Fruit fly (Drosophila melanogaster) whole organism, embryonic: ENCODE measurements around the gene Prx4.

Source experiments
- Atf-2 ChIP-seq: fragments of 200-800 bp; sonication (Bioruptor generic); optimal IDR thresholded peaks from 2 replicates; lab custom pipeline; 2016; ENCODE audit warnings: missing biosample characterization, missing genetic modification characterization
- Bdp1 ChIP-seq: fragments of 200-800 bp; sonication (Bioruptor generic); optimal IDR thresholded peaks from 3 replicates; lab custom pipeline; 2016; ENCODE audit warnings: missing biosample characterization, missing genetic modification characterization
- BtbVII ChIP-seq: fragments of 200-800 bp; sonication (Bioruptor generic); optimal IDR thresholded peaks from 3 replicates; lab custom pipeline; 2017; ENCODE audit warnings: missing biosample characterization, mild to moderate bottlenecking, missing genetic modification characterization
- CG10147 ChIP-seq: fragments of 200-800 bp; sonication (Bioruptor generic); optimal IDR thresholded peaks from 2 replicates; lab custom pipeline; 2019; ENCODE audit warnings: missing biosample characterization, mild to moderate bottlenecking, missing genetic modification characterization, moderate library complexity
- CG10267 ChIP-seq: fragments of 200-800 bp; sonication (Bioruptor generic); optimal IDR thresholded peaks from 2 replicates; lab custom pipeline; 2018; ENCODE audit warnings: missing biosample characterization, mild to moderate bottlenecking, missing genetic modification characterization, moderate library complexity
- CG10321 ChIP-seq: fragments of 200-800 bp; sonication (Bioruptor generic); IDR thresholded peaks from 2 replicates; pipeline ENCODE4 v1.3.6; 2022; ENCODE audit warnings: missing biosample characterization, missing genetic modification characterization
- CG11696 ChIP-seq: fragments of 200-800 bp; sonication (Bioruptor generic); IDR thresholded peaks from 2 replicates; pipeline ENCODE4 v1.3.6; 2022; ENCODE audit warnings: missing biosample characterization, missing genetic modification characterization
- CG12942 ChIP-seq: fragments of 200-800 bp; sonication (Bioruptor generic); optimal IDR thresholded peaks from 3 replicates; lab custom pipeline; 2016; ENCODE audit warnings: missing biosample characterization, missing genetic modification characterization
- CG13894 ChIP-seq: fragments of 200-800 bp; sonication (Bioruptor generic); optimal IDR thresholded peaks from 3 replicates; lab custom pipeline; 2018; ENCODE audit warnings: missing biosample characterization, mild to moderate bottlenecking, missing genetic modification characterization, moderate library complexity
- CG1603 ChIP-seq: fragments of 200-800 bp; sonication (Bioruptor generic); optimal IDR thresholded peaks from 2 replicates; lab custom pipeline; 2019; ENCODE audit warnings: missing biosample characterization, mild to moderate bottlenecking, missing genetic modification characterization, moderate library complexity
- CG1647 ChIP-seq: fragments of 200-800 bp; sonication (Bioruptor generic); optimal IDR thresholded peaks from 3 replicates; lab custom pipeline; 2016; ENCODE audit warnings: missing biosample characterization, missing genetic modification characterization
- CG16779 ChIP-seq: fragments of 200-800 bp; sonication (Bioruptor generic); IDR thresholded peaks from 2 replicates; pipeline ENCODE4 v1.3.6; 2022; ENCODE audit warnings: missing biosample characterization, missing genetic modification characterization
- CG2202 ChIP-seq: fragments of 200-800 bp; sonication (Bioruptor generic); optimal IDR thresholded peaks from 2 replicates; lab custom pipeline; 2018; ENCODE audit warnings: missing biosample characterization, mild to moderate bottlenecking, missing genetic modification characterization
- CG34224 ChIP-seq: fragments of 200-800 bp; sonication (Bioruptor generic); IDR thresholded peaks from 3 replicates; pipeline ENCODE4 v1.3.6; 2022; ENCODE audit warnings: missing biosample characterization, missing genetic modification characterization; ENCODE audit not compliant: partially characterized antibody
- CG34422 ChIP-seq: fragments of 200-800 bp; sonication (Bioruptor generic); IDR thresholded peaks from 3 replicates; pipeline ENCODE4 v1.3.6; 2022; ENCODE audit warnings: missing biosample characterization, missing genetic modification characterization
- CG4360 ChIP-seq: fragments of 200-800 bp; sonication (Bioruptor generic); IDR thresholded peaks from 2 replicates; pipeline ENCODE4 v1.3.6; 2022; ENCODE audit warnings: missing biosample characterization, missing genetic modification characterization
- CG4424 ChIP-seq: fragments of 200-800 bp; sonication (Bioruptor generic); optimal IDR thresholded peaks from 3 replicates; lab custom pipeline; 2016; ENCODE audit warnings: missing biosample characterization, missing genetic modification characterization
- CG4854 ChIP-seq: fragments of 200-800 bp; sonication (Bioruptor generic); optimal IDR thresholded peaks from 2 replicates; lab custom pipeline; 2016; ENCODE audit warnings: missing biosample characterization, missing genetic modification characterization, inconsistent platforms
- CG5180 ChIP-seq: fragments of 200-800 bp; sonication (Bioruptor generic); optimal IDR thresholded peaks from 3 replicates; lab custom pipeline; 2017; ENCODE audit warnings: missing biosample characterization, missing genetic modification characterization, mild to moderate bottlenecking, moderate library complexity, missing genetic modification reagents
- CG5245 ChIP-seq: fragments of 200-800 bp; sonication (Bioruptor generic); optimal IDR thresholded peaks from 3 replicates; lab custom pipeline; 2016; ENCODE audit warnings: missing biosample characterization, missing genetic modification characterization
- CG6654 ChIP-seq: fragments of 200-800 bp; sonication (Bioruptor generic); optimal IDR thresholded peaks from 2 replicates; lab custom pipeline; 2017; ENCODE audit warnings: missing biosample characterization, mild to moderate bottlenecking, missing genetic modification characterization
- CG8388 ChIP-seq: fragments of 200-800 bp; sonication (Bioruptor generic); optimal IDR thresholded peaks from 2 replicates; lab custom pipeline; 2019; ENCODE audit warnings: missing biosample characterization, mild to moderate bottlenecking, missing genetic modification characterization, moderate library complexity
- CG8478 ChIP-seq: fragments of >200 bp; optimal IDR thresholded peaks from 2 replicates; lab custom pipeline; 2018
- CG9437 ChIP-seq: fragments of 200-800 bp; sonication (Bioruptor generic); optimal IDR thresholded peaks from 2 replicates; lab custom pipeline; 2018; ENCODE audit warnings: missing biosample characterization, mild to moderate bottlenecking, missing genetic modification characterization
- CG9932 ChIP-seq: fragments of 200-800 bp; sonication (Bioruptor generic); IDR thresholded peaks from 2 replicates; pipeline ENCODE4 v1.3.6; 2022; ENCODE audit warnings: missing biosample characterization, missing genetic modification characterization
- E2f2 ChIP-seq: fragments of 200-800 bp; sonication (Bioruptor generic); IDR thresholded peaks from 2 replicates; pipeline ENCODE4 v1.3.6; 2022; ENCODE audit warnings: missing biosample characterization, missing genetic modification characterization
- ERR ChIP-seq: fragments of 200-800 bp; sonication (Bioruptor generic); optimal IDR thresholded peaks from 2 replicates; lab custom pipeline; 2016; ENCODE audit warnings: missing biosample characterization, missing genetic modification characterization
- Fer1 ChIP-seq: fragments of 200-800 bp; sonication (Bioruptor generic); optimal IDR thresholded peaks from 2 replicates; lab custom pipeline; 2017; ENCODE audit warnings: missing biosample characterization, mild to moderate bottlenecking, missing genetic modification characterization
- HLH4C ChIP-seq: fragments of 200-800 bp; sonication (Bioruptor generic); IDR thresholded peaks from 3 replicates; pipeline ENCODE4 v1.3.6; 2022; ENCODE audit warnings: missing biosample characterization, missing genetic modification characterization; ENCODE audit not compliant: partially characterized antibody
- HLHmδ ChIP-seq: fragments of 200-800 bp; sonication (Bioruptor generic); optimal IDR thresholded peaks from 2 replicates; lab custom pipeline; 2018; ENCODE audit warnings: missing biosample characterization, mild to moderate bottlenecking, missing genetic modification characterization, moderate library complexity
- HmgD ChIP-seq: fragments of 200-800 bp; sonication (Bioruptor generic); optimal IDR thresholded peaks from 3 replicates; lab custom pipeline; 2016; ENCODE audit warnings: missing biosample characterization, missing genetic modification characterization
- Kr ChIP-seq: fragments of 200-800 bp; sonication (Bioruptor generic); optimal IDR thresholded peaks from 2 replicates; lab custom pipeline; 2017; ENCODE audit warnings: missing biosample characterization, mild to moderate bottlenecking, missing genetic modification characterization
- MESR4 ChIP-seq: fragments of 200-800 bp; sonication (Bioruptor generic); optimal IDR thresholded peaks from 2 replicates; lab custom pipeline; 2018; ENCODE audit warnings: missing biosample characterization, mild to moderate bottlenecking, missing genetic modification characterization, moderate library complexity
- Mad ChIP-seq: fragments of 200-800 bp; sonication (Bioruptor generic); optimal IDR thresholded peaks from 2 replicates; lab custom pipeline; 2016; ENCODE audit warnings: missing biosample characterization, missing genetic modification characterization
- NC2α ChIP-seq: fragments of 200-800 bp; sonication (Bioruptor generic); optimal IDR thresholded peaks from 2 replicates; lab custom pipeline; 2016; ENCODE audit warnings: missing biosample characterization, missing genetic modification characterization
- Nf-YB ChIP-seq: fragments of 200-800 bp; sonication (Bioruptor generic); optimal IDR thresholded peaks from 3 replicates; lab custom pipeline; 2019; ENCODE audit warnings: missing biosample characterization, mild to moderate bottlenecking, missing genetic modification characterization, moderate library complexity
- Ptx1 ChIP-seq: fragments of 200-800 bp; sonication (Bioruptor generic); IDR thresholded peaks from 2 replicates; pipeline ENCODE4 v1.3.6; 2022; ENCODE audit warnings: missing biosample characterization, missing genetic modification characterization
- ac ChIP-seq: fragments of 200-800 bp; sonication (Bioruptor generic); optimal IDR thresholded peaks from 3 replicates; lab custom pipeline; 2017; ENCODE audit warnings: missing biosample characterization, mild to moderate bottlenecking, missing genetic modification characterization
- chif ChIP-seq, 2 experiments: fragments of 200-800 bp; sonication (Bioruptor generic); optimal IDR thresholded peaks; 3 replicates each; lab custom pipeline; 2016; ENCODE audit warnings: missing biosample characterization in 2 of 2, missing genetic modification characterization in 2 of 2
- corto ChIP-seq: fragments of 200-800 bp; sonication (Bioruptor generic); optimal IDR thresholded peaks from 2 replicates; lab custom pipeline; 2016; ENCODE audit warnings: missing biosample characterization, mild to moderate bottlenecking, missing genetic modification characterization, moderate library complexity
- crc ChIP-seq: fragments of 200-800 bp; sonication (Bioruptor generic); optimal IDR thresholded peaks from 2 replicates; lab custom pipeline; 2016; ENCODE audit warnings: missing biosample characterization, missing genetic modification characterization
- dimm ChIP-seq: fragments of 200-800 bp; sonication (Bioruptor generic); IDR thresholded peaks from 2 replicates; pipeline ENCODE4 v1.3.6; 2022; ENCODE audit warnings: missing biosample characterization, missing genetic modification characterization
- fu2 ChIP-seq: fragments of 200-800 bp; sonication (Bioruptor generic); optimal IDR thresholded peaks from 2 replicates; lab custom pipeline; 2016; ENCODE audit warnings: missing biosample characterization, missing genetic modification characterization
- gsb-n ChIP-seq: fragments of 200-800 bp; sonication (Bioruptor generic); optimal IDR thresholded peaks from 3 replicates; lab custom pipeline; 2018; ENCODE audit warnings: missing biosample characterization, mild to moderate bottlenecking, missing genetic modification characterization
- mam ChIP-seq: fragments of 200-800 bp; sonication (Bioruptor generic); optimal IDR thresholded peaks from 3 replicates; lab custom pipeline; 2016; ENCODE audit warnings: missing biosample characterization, missing genetic modification characterization
- nmo ChIP-seq: fragments of 200-800 bp; sonication (Bioruptor generic); optimal IDR thresholded peaks from 2 replicates; lab custom pipeline; 2018; ENCODE audit warnings: missing biosample characterization, mild to moderate bottlenecking, missing genetic modification characterization, moderate library complexity
- sens-2 ChIP-seq: fragments of 200-800 bp; sonication (Bioruptor generic); IDR thresholded peaks from 2 replicates; pipeline ENCODE4 v1.3.6; 2022; ENCODE audit warnings: missing biosample characterization, missing genetic modification characterization
- sim ChIP-seq: fragments of 200-800 bp; sonication (Bioruptor generic); IDR thresholded peaks from 2 replicates; pipeline ENCODE4 v1.3.6; 2022; ENCODE audit warnings: missing biosample characterization, missing genetic modification characterization
- toy ChIP-seq: fragments of 200-800 bp; sonication (Bioruptor generic); IDR thresholded peaks from 2 replicates; pipeline ENCODE4 v1.3.6; 2022; ENCODE audit warnings: missing biosample characterization, missing genetic modification characterization
- z ChIP-seq: fragments of 200-800 bp; sonication (Bioruptor generic); IDR thresholded peaks from 3 replicates; pipeline ENCODE4 v1.3.6; 2022; ENCODE audit warnings: missing biosample characterization, missing genetic modification characterization

Prx4 gene

DNA sequence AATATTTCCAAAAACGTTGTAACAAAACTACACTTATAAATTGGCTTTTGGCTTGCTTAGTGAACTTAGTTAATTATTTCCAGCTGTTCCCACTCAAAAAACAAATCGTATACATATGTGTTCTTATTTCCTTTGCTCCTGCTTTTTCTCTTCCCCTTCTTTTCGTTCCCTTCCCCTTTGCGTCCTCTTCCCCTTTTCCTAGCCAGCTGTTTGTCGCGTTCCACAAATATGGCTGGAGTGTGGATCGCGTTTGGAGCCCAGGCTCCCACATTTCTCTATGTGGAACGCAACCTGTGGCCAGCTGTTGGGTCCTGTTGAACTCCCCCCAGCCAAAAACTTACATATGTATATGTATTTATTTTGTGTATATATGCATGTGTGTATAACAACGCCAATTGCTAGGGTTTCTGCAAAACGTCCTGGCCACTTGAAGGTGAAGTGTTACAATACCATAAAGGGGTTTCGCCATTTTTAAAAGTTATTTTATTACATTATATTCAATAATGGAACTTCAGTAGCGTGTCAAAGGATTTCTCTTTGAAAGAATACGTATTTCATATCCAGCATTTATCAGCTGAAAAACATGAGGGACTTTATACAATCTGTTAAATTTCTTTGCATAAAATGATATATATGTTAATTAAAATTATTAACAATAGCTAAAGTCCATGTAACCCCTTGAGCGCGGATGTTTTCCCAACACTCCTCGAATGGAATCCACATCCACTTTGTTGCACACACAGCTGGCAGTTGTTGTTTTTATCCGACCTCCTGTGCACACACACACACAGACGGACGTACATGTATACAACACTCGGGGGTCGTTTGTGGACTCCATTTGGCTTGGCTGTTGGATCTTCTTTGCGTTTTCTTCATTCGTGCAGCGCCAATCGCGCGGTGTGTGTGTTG lies 29.8 kb downstream of the Prx4 start (continued):
- TF ChIP-seq CG4854 (GFP tag; lab: Kevin White, UChicago) (no peak), CG8478 (lab: Kevin White, UChicago) (no peak), CG6654 (GFP tag; lab: Kevin White, UChicago) (no peak), CG16779 (GFP tag; lab: Robert Waterston, UW) (no peak), crc (GFP tag; lab: Kevin White, UChicago) (no peak), CG1647 (GFP tag; lab: Kevin White, UChicago) (no peak), sim (0 out of 2 replicates have a peak, but pooled peaks have one; percentile 17), dimm (no peak), CG2202 (tag; lab: Kevin White, UChicago) (no peak), gsb-n (no peak), mam (GFP tag; lab: Kevin White, UChicago) (no peak), fu2 (GFP tag; lab: Kevin White, UChicago) (no peak), HLH4C (GFP tag; lab: Robert Waterston, UW) (no peak), CG5180 (GFP tag; lab: Kevin White, UChicago) (no peak), z (GFP tag; lab: Robert Waterston, UW) (no peak), BtbVII (GFP tag; lab: Kevin White, UChicago) (no peak), CG11696 (GFP tag; lab: Robert Waterston, UW) (0 out of 2 replicates have a peak, but pooled peaks have one; percentile 14), toy (GFP tag; lab: Robert Waterston, UW) (no peak), E2f2 (GFP tag; lab: Robert Waterston, UW) (no peak), chif (GFP tag; optimal IDR thresholded peaks at IDR 0.05; lab: Kevin White, UChicago) (no peak), nmo (no peak), CG4424 (GFP tag; lab: Kevin White, UChicago) (no peak), HmgD (GFP tag; lab: Kevin White, UChicago) (no peak), CG1603 (tag; lab: Kevin White, UChicago) (no peak), Bdp1 (GFP tag; lab: Kevin White, UChicago) (no peak), CG10267 (tag; lab: Kevin White, UChicago) (no peak), Kr (peak; percentile 90), corto (GFP tag; lab: Kevin White, UChicago) (no peak), ERR (GFP tag; lab: Kevin White, UChicago) (no peak), CG34224 (GFP tag; lab: Robert Waterston, UW) (no peak), CG13894 (tag; lab: Kevin White, UChicago) (no peak), Ptx1 (GFP tag; lab: Robert Waterston, UW) (no peak), ac (GFP tag; lab: Kevin White, UChicago) (no peak), CG9932 (no peak), HLHmδ (GFP tag; lab: Kevin White, UChicago) (peak; percentile 80), CG8388 (GFP tag; lab: Kevin White, UChicago) (no peak), NC2α (GFP tag; lab: Kevin White, UChicago) (no peak), CG12942 (no peak), CG34422 (GFP tag; lab: Robert Waterston, UW) (no peak), Atf-2 (GFP tag; lab: Kevin White, UChicago) (no peak), CG9437 (GFP tag; lab: Kevin White, UChicago) (no peak), CG4360 (GFP tag; lab: Robert Waterston, UW) (peak; percentile 46; the same call in 1 of the 2 replicates), Nf-YB (GFP tag; lab: Kevin White, UChicago) (no peak), sens-2 (GFP tag; lab: Robert Waterston, UW) (no peak), CG10321 (GFP tag; lab: Robert Waterston, UW) (no peak), CG10147 (no peak), Fer1 (GFP tag; lab: Kevin White, UChicago) (peak; percentile 18), MESR4 (GFP tag; lab: Kevin White, UChicago) (no peak), CG5245 (no peak), Mad (GFP tag; lab: Kevin White, UChicago) (no peak)
